Worm (Caenorhabditis elegans) whole organism, mixed stage, embryonic: ENCODE results near the gene M79.2.

Experiments used
- M03D4.4 ChIP-seq: sonication (generic microtip); optimal IDR thresholded peaks from 2 replicates; lab custom pipeline; 2017; ENCODE audit warnings: mild to moderate bottlenecking, missing genetic modification characterization, missing compliant biosample characterization
- bed-3 ChIP-seq: fragments of 200-800 bp; sonication (Bioruptor generic); optimal IDR thresholded peaks from 3 replicates; lab custom pipeline; 2018; ENCODE audit warnings: mild to moderate bottlenecking, missing genetic modification characterization, moderate library complexity, missing compliant biosample characterization
- blmp-1 ChIP-seq: fragments of 150-350 bp; optimal IDR thresholded peaks from 2 replicates; lab custom pipeline; 2014; ENCODE audit warnings: missing biosample characterization, missing genetic modification characterization
- ceh-39 ChIP-seq: fragments of 150-350 bp; optimal IDR thresholded peaks from 2 replicates; lab custom pipeline; 2014; ENCODE audit warnings: missing biosample characterization, missing genetic modification characterization
- ceh-43 ChIP-seq: fragments of 200-800 bp; sonication (Bioruptor generic); optimal IDR thresholded peaks from 2 replicates; lab custom pipeline; 2018; ENCODE audit warnings: mild to moderate bottlenecking, missing genetic modification characterization, moderate library complexity, missing compliant biosample characterization
- ces-1 ChIP-seq: fragments of 150-350 bp; optimal IDR thresholded peaks from 2 replicates; lab custom pipeline; 2014; ENCODE audit warnings: missing biosample characterization, missing genetic modification reagents, missing genetic modification characterization
- cnd-1 ChIP-seq: fragments of 200-800 bp; sonication (Bioruptor generic); optimal IDR thresholded peaks from 2 replicates; lab custom pipeline; 2018; ENCODE audit warnings: mild to moderate bottlenecking, missing genetic modification characterization, missing compliant biosample characterization
- drap-1 ChIP-seq: fragments of 200-800 bp; sonication (Bioruptor generic); optimal IDR thresholded peaks from 3 replicates; lab custom pipeline; 2018; ENCODE audit warnings: mild to moderate bottlenecking, missing genetic modification characterization, missing compliant biosample characterization
- elt-1 ChIP-seq: sonication (generic microtip); optimal IDR thresholded peaks from 2 replicates; lab custom pipeline; 2017; ENCODE audit warnings: missing genetic modification characterization, mild to moderate bottlenecking, missing compliant biosample characterization, antibody characterized with exemption, moderate library complexity, borderline replicate concordance; ENCODE audit not compliant: insufficient read depth
- flh-1 ChIP-seq: fragments of 200-800 bp; sonication (Bioruptor generic); optimal IDR thresholded peaks from 2 replicates; lab custom pipeline; 2018; ENCODE audit warnings: mild to moderate bottlenecking, missing genetic modification characterization, moderate library complexity, missing compliant biosample characterization
- ham-2 ChIP-seq: fragments of 200-800 bp; sonication (Bioruptor generic); optimal IDR thresholded peaks from 2 replicates; lab custom pipeline; 2018; ENCODE audit warnings: mild to moderate bottlenecking, missing genetic modification characterization, missing compliant biosample characterization
- hlh-1 ChIP-seq: fragments of 150-350 bp; optimal IDR thresholded peaks from 2 replicates; lab custom pipeline; 2014; ENCODE audit warnings: missing biosample characterization, missing genetic modification reagents, missing genetic modification characterization
- lin-13 ChIP-seq: fragments of 150-350 bp; optimal IDR thresholded peaks from 2 replicates; lab custom pipeline; 2014; ENCODE audit warnings: missing biosample characterization, missing genetic modification characterization
- lin-32 ChIP-seq: fragments of 200-800 bp; sonication (Bioruptor generic); optimal IDR thresholded peaks from 2 replicates; lab custom pipeline; 2018; ENCODE audit warnings: mild to moderate bottlenecking, missing genetic modification characterization, missing compliant biosample characterization
- mab-5 ChIP-seq: fragments of 150-350 bp; optimal IDR thresholded peaks from 2 replicates; lab custom pipeline; 2014; ENCODE audit warnings: missing biosample characterization, missing genetic modification characterization
- mep-1 ChIP-seq: fragments of 150-350 bp; optimal IDR thresholded peaks from 2 replicates; lab custom pipeline; 2017; ENCODE audit warnings: missing biosample characterization, missing genetic modification reagents, missing genetic modification characterization, inconsistent platforms
- mls-2 ChIP-seq: sonication (generic microtip); optimal IDR thresholded peaks from 2 replicates; lab custom pipeline; 2016; ENCODE audit warnings: mild to moderate bottlenecking, missing genetic modification characterization, moderate library complexity, missing compliant biosample characterization
- nhr-12 ChIP-seq: fragments of 150-350 bp; optimal IDR thresholded peaks from 2 replicates; lab custom pipeline; 2014; ENCODE audit warnings: missing biosample characterization, missing genetic modification characterization
- nhr-237 ChIP-seq: fragments of 150-350 bp; optimal IDR thresholded peaks from 2 replicates; lab custom pipeline; 2014; ENCODE audit warnings: missing biosample characterization, missing genetic modification characterization
- nhr-76 ChIP-seq: sonication (generic microtip); optimal IDR thresholded peaks from 2 replicates; lab custom pipeline; 2017; ENCODE audit warnings: missing biosample characterization, missing genetic modification characterization
- pha-4 ChIP-seq: fragments of 150-350 bp; optimal IDR thresholded peaks from 2 replicates; lab custom pipeline; 2018; ENCODE audit warnings: missing biosample characterization, missing genetic modification reagents, missing genetic modification characterization
- sem-2 ChIP-seq: fragments of 200-800 bp; sonication (Bioruptor generic); optimal IDR thresholded peaks from 2 replicates; lab custom pipeline; 2018; ENCODE audit warnings: mild to moderate bottlenecking, missing genetic modification characterization, missing compliant biosample characterization
- snpc-4 ChIP-seq: fragments of 150-350 bp; optimal IDR thresholded peaks from 2 replicates; lab custom pipeline; 2014; ENCODE audit warnings: missing biosample characterization, missing genetic modification characterization
- sptf-1 ChIP-seq: sonication (generic microtip); optimal IDR thresholded peaks from 2 replicates; lab custom pipeline; 2017; ENCODE audit warnings: mild to moderate bottlenecking, missing genetic modification characterization, moderate library complexity, missing compliant biosample characterization
- tbx-8 ChIP-seq: fragments of 200-800 bp; sonication (Bioruptor generic); optimal IDR thresholded peaks from 2 replicates; lab custom pipeline; 2018; ENCODE audit warnings: mild to moderate bottlenecking, missing genetic modification characterization, moderate library complexity, missing compliant biosample characterization
- unc-120 ChIP-seq: sonication (generic microtip); optimal IDR thresholded peaks from 2 replicates; lab custom pipeline; 2017; ENCODE audit warnings: missing genetic modification characterization, missing compliant biosample characterization; ENCODE audit not compliant: poor library complexity, severe bottlenecking
- unc-39 ChIP-seq: fragments of 150-350 bp; optimal IDR thresholded peaks from 2 replicates; lab custom pipeline; 2014; ENCODE audit warnings: missing biosample characterization, missing genetic modification characterization
- unc-62 ChIP-seq: fragments of 150-350 bp; optimal IDR thresholded peaks from 2 replicates; lab custom pipeline; 2014; ENCODE audit warnings: missing biosample characterization, missing genetic modification reagents, missing genetic modification characterization
- zip-8 ChIP-seq: fragments of 150-350 bp; optimal IDR thresholded peaks from 2 replicates; lab custom pipeline; 2014; ENCODE audit warnings: missing biosample characterization, missing genetic modification characterization

M79.2 gene

DNA sequence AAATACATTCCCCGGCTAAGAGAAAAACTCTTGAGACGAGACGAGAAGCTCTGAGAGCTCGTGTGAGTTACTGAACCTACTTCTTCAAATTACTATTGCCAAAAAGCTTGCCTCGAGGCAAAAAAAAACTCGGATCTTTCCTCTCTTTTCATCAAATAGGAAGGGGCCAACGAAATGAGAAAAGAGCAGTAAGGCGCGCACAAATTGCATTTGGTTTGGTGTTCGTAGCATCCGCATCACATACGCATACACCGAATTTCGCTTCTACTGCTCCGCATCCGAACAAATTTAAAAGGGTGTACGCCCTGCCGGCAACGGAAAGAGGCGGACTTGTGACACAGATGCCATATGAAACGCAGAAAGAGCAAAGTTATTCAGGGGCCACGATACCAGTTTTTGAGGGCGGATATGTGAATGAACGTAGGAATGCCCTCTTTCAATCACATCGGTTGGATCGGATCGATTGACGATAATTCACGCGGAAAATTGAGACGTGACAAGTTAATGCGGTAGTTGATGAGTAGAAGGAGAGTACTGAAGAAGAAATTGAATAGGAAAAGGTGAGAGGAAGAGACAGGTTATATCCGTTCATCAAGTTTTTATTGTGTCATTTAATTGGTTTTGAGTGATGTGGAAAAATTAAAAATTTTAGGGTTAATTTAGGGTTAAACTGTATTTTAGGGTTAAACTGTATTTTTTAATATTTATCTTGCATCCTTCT lies 33.7 kb downstream of the M79.2 start:
- TF ChIP-seq ces-1 (GFP tag; lab: Kevin White, UChicago) (peak; percentile 81), ceh-39 (no peak), unc-62 (GFP tag; lab: Kevin White, UChicago) (peak; percentile 56)

DNA sequence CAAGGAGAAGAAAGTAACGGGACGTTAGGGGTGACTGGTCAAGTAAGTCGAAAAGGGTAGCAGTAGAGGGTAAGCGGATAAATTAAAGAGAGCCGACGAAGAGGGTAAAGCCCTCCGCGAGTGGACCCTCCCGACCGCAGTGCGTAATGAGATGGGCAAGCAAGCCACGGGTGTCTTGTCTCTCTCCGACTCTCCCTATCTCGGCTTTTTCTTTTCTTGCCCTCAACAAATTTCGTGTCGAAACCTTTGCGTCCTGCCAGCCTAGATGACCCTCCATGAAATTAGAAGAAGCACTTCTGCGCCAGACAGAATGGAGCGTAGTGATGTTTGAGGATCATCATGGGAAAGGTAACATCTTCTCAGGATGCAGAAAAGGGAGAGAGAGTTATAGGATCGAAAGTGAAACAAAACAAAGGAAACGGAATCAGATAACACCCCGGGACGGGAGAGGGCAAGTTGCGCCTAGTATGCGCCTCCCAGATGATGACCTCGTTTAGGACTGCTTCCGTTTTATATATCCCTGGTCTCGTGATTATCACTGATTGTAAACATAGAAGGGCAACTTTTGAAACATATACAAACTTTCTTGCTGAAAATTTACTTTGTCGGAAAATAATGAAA lies 34.7 kb downstream of the M79.2 start:
- no peak for TF ChIP-seq unc-120 (tag; lab: Kevin White, UChicago)
- TF ChIP-seq ces-1 (GFP tag; lab: Kevin White, UChicago) = peak; percentile 65
- TF ChIP-seq mab-5 (tag; lab: Kevin White, UChicago) = no peak
- no peak for TF ChIP-seq lin-13 (tag; lab: Kevin White, UChicago)
- TF ChIP-seq ham-2 (GFP tag; lab: Kevin White, UChicago) = no peak
- TF ChIP-seq pha-4 (tag; lab: Kevin White, UChicago) = no peak
- TF ChIP-seq snpc-4 (tag; lab: Kevin White, UChicago) = no peak
- TF ChIP-seq ceh-43 = no peak
- TF ChIP-seq lin-32 (GFP tag; lab: Kevin White, UChicago) = no peak
- peak; percentile 35 for TF ChIP-seq mls-2 (tag; lab: Kevin White, UChicago)
- TF ChIP-seq bed-3 (GFP tag; lab: Kevin White, UChicago) = no peak
- no peak for TF ChIP-seq unc-62 (GFP tag; lab: Kevin White, UChicago)
- peak; percentile 31 for TF ChIP-seq sptf-1 (tag; lab: Kevin White, UChicago)
- no peak for TF ChIP-seq nhr-237 (tag; lab: Kevin White, UChicago)
- TF ChIP-seq unc-39 = no peak
- no peak for TF ChIP-seq nhr-12 (tag; lab: Kevin White, UChicago)
- peak; percentile 0 for TF ChIP-seq M03D4.4 (tag; lab: Kevin White, UChicago)
- TF ChIP-seq blmp-1 (tag; lab: Kevin White, UChicago) = peak; percentile 69
- TF ChIP-seq drap-1 = no peak

DNA sequence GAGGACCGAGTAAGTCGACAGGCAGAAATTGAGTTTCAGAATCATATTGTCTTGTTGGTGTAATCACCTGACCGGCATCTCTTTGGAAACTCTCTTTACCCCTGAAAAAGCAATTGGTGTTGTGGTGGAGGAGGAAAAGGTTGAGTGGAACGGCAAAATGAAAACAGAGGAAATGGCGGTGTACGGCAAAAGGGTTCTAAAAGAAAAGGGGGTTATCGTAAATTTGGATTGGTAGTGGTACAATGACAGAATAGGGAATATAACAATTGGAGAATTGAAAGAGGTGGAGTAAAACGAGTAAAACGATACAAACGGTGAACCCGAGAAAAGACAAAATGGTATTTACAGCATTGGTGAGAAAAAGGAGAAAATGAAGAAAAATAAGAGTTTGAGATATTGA lies 35.4 kb downstream of the M79.2 start, which contains the start of gene sdn-1:
sdn-1 (minus strand) TSS at position 101 of the 400 bp plus-strand sequence.
- no peak for TF ChIP-seq elt-1 (tag; lab: Kevin White, UChicago)
- TF ChIP-seq lin-32 (GFP tag; lab: Kevin White, UChicago) = no peak
- no peak for TF ChIP-seq pha-4 (tag; lab: Kevin White, UChicago)
- no peak for TF ChIP-seq nhr-12 (tag; lab: Kevin White, UChicago)
- TF ChIP-seq nhr-76 (tag; lab: Kevin White, UChicago) = no peak
- TF ChIP-seq zip-8 (tag; lab: Kevin White, UChicago) = no peak
- no peak for TF ChIP-seq sptf-1 (tag; lab: Kevin White, UChicago)
- no peak for TF ChIP-seq unc-39
- TF ChIP-seq ceh-43 = no peak
- no peak for TF ChIP-seq unc-120 (tag; lab: Kevin White, UChicago)
- TF ChIP-seq mep-1 = no peak

DNA sequence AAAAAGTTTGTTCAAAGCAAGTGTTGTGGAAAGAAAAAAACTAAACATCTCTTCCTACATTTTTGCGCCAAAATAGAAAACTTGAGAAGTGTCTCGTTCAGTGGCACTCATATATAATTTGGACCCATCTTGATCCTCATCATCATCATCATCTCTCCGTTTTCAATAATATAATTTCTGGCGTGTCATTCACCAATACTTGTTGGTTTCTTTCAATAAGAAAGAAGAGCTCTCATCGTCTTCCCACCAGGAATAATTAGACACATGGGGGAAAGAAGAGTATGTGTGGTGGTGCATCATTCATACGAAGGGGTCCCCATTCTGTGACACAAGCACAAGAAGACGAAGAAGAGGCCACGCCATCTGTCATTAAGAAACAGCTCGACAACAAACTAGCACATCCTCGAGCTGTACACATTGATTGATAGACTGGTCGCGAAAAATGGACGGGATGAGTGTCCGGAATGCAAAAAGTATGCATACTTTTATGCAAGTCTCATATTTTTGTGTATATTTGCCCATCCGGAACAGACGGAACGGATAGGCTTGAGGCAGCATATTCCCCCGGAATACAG lies 37.3 kb downstream of the M79.2 start:
- TF ChIP-seq ces-1 (GFP tag; lab: Kevin White, UChicago) = peak; percentile 87
- no peak for TF ChIP-seq mep-1
- TF ChIP-seq hlh-1 = no peak
- peak; percentile 76 for TF ChIP-seq cnd-1 (tag; lab: Kevin White, UChicago)
- TF ChIP-seq unc-62 (GFP tag; lab: Kevin White, UChicago) = peak; percentile 45
- TF ChIP-seq lin-32 (GFP tag; lab: Kevin White, UChicago) = peak; percentile 5

DNA sequence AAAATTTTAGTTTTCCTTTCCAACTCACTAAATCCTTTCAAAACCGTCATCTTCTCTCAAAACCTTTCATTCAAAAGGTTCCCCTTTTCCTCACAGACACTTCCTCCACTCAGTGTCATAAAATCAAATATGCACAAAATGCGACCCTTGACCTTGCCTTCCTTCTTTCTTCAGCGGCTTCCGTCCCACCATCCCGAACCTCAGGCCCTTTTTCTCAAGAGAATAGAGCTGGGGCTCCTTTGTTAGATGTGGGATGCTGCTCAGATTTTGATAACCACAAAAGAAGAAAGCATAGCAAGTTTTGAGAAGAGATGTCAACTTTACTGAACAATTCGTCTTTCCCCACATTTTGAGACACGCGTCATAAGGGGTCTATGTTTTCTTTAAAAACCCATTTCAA lies 37.8 kb downstream of the M79.2 start:
- TF ChIP-seq tbx-8 (no peak), lin-13 (tag; lab: Kevin White, UChicago) (no peak), unc-39 (no peak), flh-1 (GFP tag; lab: Kevin White, UChicago) (no peak), nhr-12 (tag; lab: Kevin White, UChicago) (no peak), unc-62 (GFP tag; lab: Kevin White, UChicago) (no peak), hlh-1 (no peak), sptf-1 (tag; lab: Kevin White, UChicago) (no peak), ceh-39 (no peak), unc-120 (tag; lab: Kevin White, UChicago) (no peak), sem-2 (GFP tag; lab: Kevin White, UChicago) (no peak), ces-1 (GFP tag; lab: Kevin White, UChicago) (no peak)
- TF ChIP-seq, all 35 proteins: peak for 0
